Fruit fly (Drosophila melanogaster): Measurements from ENCODE around the gene Oatp74D.

DNA sequence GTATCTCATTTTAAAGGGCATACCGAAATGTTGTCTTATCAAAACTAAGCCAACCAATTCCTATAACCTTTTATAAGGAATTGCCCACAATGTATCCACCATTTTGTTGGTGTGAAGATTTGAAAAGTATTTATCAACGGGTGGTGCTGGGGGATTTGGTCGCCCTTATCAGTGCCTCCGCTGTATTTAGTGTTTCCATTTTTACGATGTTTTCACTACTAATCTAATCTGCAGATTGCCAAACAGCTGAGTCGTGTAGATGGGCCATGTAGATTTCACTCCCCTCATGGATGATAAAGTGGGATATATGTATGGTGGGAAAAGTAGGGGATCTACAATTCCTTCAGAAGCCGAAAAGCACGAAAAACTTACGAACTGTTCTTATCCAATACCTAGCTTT is 44.5 kb downstream of the Oatp74D start:
- TF ChIP-seq CG10348 (GFP tag; IDR thresholded peaks at IDR 0.05) (no peak), CG8159 (tag; optimal IDR thresholded peaks at IDR 0.05) (no peak), Pif1A (GFP tag; optimal IDR thresholded peaks at IDR 0.05) (no peak), CG12605 (GFP tag; IDR thresholded peaks at IDR 0.05) (no peak), CG4496 (GFP tag; IDR thresholded peaks at IDR 0.05) (no peak), CG14655 (GFP tag; optimal IDR thresholded peaks at IDR 0.05) (no peak), EcR (GFP tag; optimal IDR thresholded peaks at IDR 0.05) (no peak), rn (GFP tag; IDR thresholded peaks at IDR 0.05) (no peak), CG13204 (GFP tag; optimal IDR thresholded peaks at IDR 0.05) (no peak), CG32121 (GFP tag; IDR thresholded peaks at IDR 0.05) (no peak), Snoo (tag; optimal IDR thresholded peaks at IDR 0.05) (no peak), CG9948 (tag; optimal IDR thresholded peaks at IDR 0.05) (no peak), CG15710 (tag; optimal IDR thresholded peaks at IDR 0.05) (no peak), gl (tag; optimal IDR thresholded peaks at IDR 0.05) (no peak)
